Fruit fly (Drosophila melanogaster) whole organism, embryonic: Measurements from ENCODE around the gene smg.

Experiments used
- CG1024 ChIP-seq: fragments of 200-800 bp; sonication (Bioruptor generic); IDR thresholded peaks from 2 replicates; pipeline ENCODE4 v1.3.6; 2022; ENCODE audit warnings: missing biosample characterization, missing genetic modification characterization
- CG11696 ChIP-seq: fragments of 200-800 bp; sonication (Bioruptor generic); IDR thresholded peaks from 2 replicates; pipeline ENCODE4 v1.3.6; 2022; ENCODE audit warnings: missing biosample characterization, missing genetic modification characterization
- CG12155 ChIP-seq: fragments of 200-800 bp; sonication (Bioruptor generic); optimal IDR thresholded peaks from 3 replicates; lab custom pipeline; 2016; ENCODE audit warnings: missing biosample characterization, missing genetic modification characterization
- CG12942 ChIP-seq: fragments of 200-800 bp; sonication (Bioruptor generic); optimal IDR thresholded peaks from 3 replicates; lab custom pipeline; 2016; ENCODE audit warnings: missing biosample characterization, missing genetic modification characterization
- CG13424 ChIP-seq: fragments of 200-800 bp; sonication (Bioruptor generic); optimal IDR thresholded peaks from 2 replicates; lab custom pipeline; 2019; ENCODE audit warnings: missing biosample characterization, mild to moderate bottlenecking, missing genetic modification characterization, moderate library complexity
- CG17359 ChIP-seq: fragments of 200-800 bp; sonication (Bioruptor generic); optimal IDR thresholded peaks from 3 replicates; lab custom pipeline; 2018; ENCODE audit warnings: missing biosample characterization, mild to moderate bottlenecking, missing genetic modification characterization, moderate library complexity
- CG17361 ChIP-seq: fragments of 200-800 bp; sonication (Bioruptor generic); IDR thresholded peaks from 3 replicates; pipeline ENCODE4 v1.3.6; 2022; ENCODE audit warnings: missing biosample characterization, missing genetic modification characterization
- CG17829 ChIP-seq: fragments of 200-800 bp; optimal IDR thresholded peaks from 2 replicates; lab custom pipeline; 2019; ENCODE audit warnings: missing biosample characterization, mild to moderate bottlenecking, missing genetic modification characterization, moderate library complexity
- CG17912 ChIP-seq: fragments of 200-800 bp; sonication (Bioruptor generic); optimal IDR thresholded peaks from 2 replicates; lab custom pipeline; 2018; ENCODE audit warnings: missing biosample characterization, mild to moderate bottlenecking, missing genetic modification characterization
- CG2120 ChIP-seq: fragments of 200-800 bp; sonication (Bioruptor generic); optimal IDR thresholded peaks from 3 replicates; lab custom pipeline; 2016; ENCODE audit warnings: missing biosample characterization, missing genetic modification characterization
- CG31441 ChIP-seq: fragments of 200-800 bp; sonication (Bioruptor generic); IDR thresholded peaks from 2 replicates; pipeline ENCODE4 v1.3.6; 2022; ENCODE audit warnings: missing biosample characterization, missing genetic modification characterization
- CG3281 ChIP-seq: fragments of 200-800 bp; sonication (Bioruptor generic); optimal IDR thresholded peaks from 3 replicates; lab custom pipeline; 2017; ENCODE audit warnings: missing biosample characterization, mild to moderate bottlenecking, missing genetic modification characterization
- CG42726 ChIP-seq: fragments of 200-800 bp; sonication (Bioruptor generic); IDR thresholded peaks from 2 replicates; pipeline ENCODE4 v1.3.6; 2022; ENCODE audit warnings: missing biosample characterization, missing genetic modification characterization; ENCODE audit not compliant: partially characterized antibody
- CG43689 ChIP-seq: fragments of 200-800 bp; sonication (Bioruptor generic); IDR thresholded peaks from 2 replicates; pipeline ENCODE4 v1.3.6; 2022; ENCODE audit warnings: missing biosample characterization, missing genetic modification characterization
- CG4617 ChIP-seq: fragments of 200-800 bp; sonication (Bioruptor generic); optimal IDR thresholded peaks from 3 replicates; lab custom pipeline; 2016; ENCODE audit warnings: missing biosample characterization, missing genetic modification characterization, borderline replicate concordance
- CG8478 ChIP-seq: fragments of >200 bp; optimal IDR thresholded peaks from 2 replicates; lab custom pipeline; 2018
- CG9437 ChIP-seq: fragments of 200-800 bp; sonication (Bioruptor generic); optimal IDR thresholded peaks from 2 replicates; lab custom pipeline; 2018; ENCODE audit warnings: missing biosample characterization, mild to moderate bottlenecking, missing genetic modification characterization
- Drgx ChIP-seq: fragments of 200-800 bp; sonication (Bioruptor generic); IDR thresholded peaks from 2 replicates; pipeline ENCODE4 v1.3.6; 2022; ENCODE audit warnings: missing biosample characterization, missing genetic modification characterization
- Fer2 ChIP-seq: fragments of 200-800 bp; sonication (Bioruptor generic); optimal IDR thresholded peaks from 2 replicates; lab custom pipeline; 2018; ENCODE audit warnings: missing biosample characterization, mild to moderate bottlenecking, missing genetic modification characterization, moderate library complexity
- HHEX ChIP-seq: fragments of 200-800 bp; sonication (Bioruptor generic); optimal IDR thresholded peaks from 3 replicates; lab custom pipeline; 2017; ENCODE audit warnings: missing biosample characterization, mild to moderate bottlenecking, missing genetic modification characterization, missing genetic modification reagents
- Neu2 ChIP-seq: fragments of 200-800 bp; sonication (Bioruptor generic); optimal IDR thresholded peaks from 3 replicates; lab custom pipeline; 2016; ENCODE audit warnings: missing biosample characterization, missing genetic modification characterization, borderline replicate concordance
- Poxn ChIP-seq: fragments of 200-800 bp; sonication (Bioruptor generic); IDR thresholded peaks from 2 replicates; pipeline ENCODE4 v1.3.6; 2022; ENCODE audit warnings: missing biosample characterization, missing genetic modification characterization
- Side ChIP-seq: fragments of 200-800 bp; sonication (Bioruptor generic); optimal IDR thresholded peaks from 2 replicates; lab custom pipeline; 2016; ENCODE audit warnings: missing biosample characterization, missing genetic modification characterization
- Sox100B ChIP-seq: fragments of 200-800 bp; sonication (Bioruptor generic); optimal IDR thresholded peaks from 3 replicates; lab custom pipeline; 2018; ENCODE audit warnings: missing biosample characterization, mild to moderate bottlenecking, missing genetic modification characterization
- Spps ChIP-seq: fragments of 200-800 bp; sonication (Bioruptor generic); optimal IDR thresholded peaks from 2 replicates; lab custom pipeline; 2018; ENCODE audit warnings: missing biosample characterization, mild to moderate bottlenecking, missing genetic modification characterization
- Xbp1 ChIP-seq: fragments of 200-800 bp; sonication (Bioruptor generic); optimal IDR thresholded peaks from 3 replicates; lab custom pipeline; 2016; ENCODE audit warnings: missing biosample characterization, mild to moderate bottlenecking, missing genetic modification characterization
- al ChIP-seq: fragments of 200-800 bp; sonication (Bioruptor generic); IDR thresholded peaks from 2 replicates; pipeline ENCODE4 v1.3.6; 2022; ENCODE audit warnings: missing biosample characterization, missing genetic modification characterization
- bcd ChIP-seq: fragments of 200-800 bp; sonication (Bioruptor generic); optimal IDR thresholded peaks from 2 replicates; lab custom pipeline; 2017; ENCODE audit warnings: missing biosample characterization, mild to moderate bottlenecking, missing genetic modification characterization
- bowl ChIP-seq: fragments of 200-800 bp; sonication (Bioruptor generic); IDR thresholded peaks from 2 replicates; pipeline ENCODE4 v1.3.6; 2022; ENCODE audit warnings: missing biosample characterization, missing genetic modification characterization
- cg ChIP-seq: fragments of 200-800 bp; sonication (Bioruptor generic); optimal IDR thresholded peaks from 3 replicates; lab custom pipeline; 2019; ENCODE audit warnings: missing biosample characterization, mild to moderate bottlenecking, missing genetic modification characterization, moderate library complexity
- dimm ChIP-seq: fragments of 200-800 bp; sonication (Bioruptor generic); IDR thresholded peaks from 2 replicates; pipeline ENCODE4 v1.3.6; 2022; ENCODE audit warnings: missing biosample characterization, missing genetic modification characterization
- disco-r ChIP-seq: fragments of 200-800 bp; sonication (Bioruptor generic); optimal IDR thresholded peaks from 2 replicates; lab custom pipeline; 2016; ENCODE audit warnings: missing biosample characterization, missing genetic modification characterization
- dmrt99B ChIP-seq: fragments of 200-800 bp; sonication (Bioruptor generic); optimal IDR thresholded peaks from 2 replicates; lab custom pipeline; 2018; ENCODE audit warnings: missing biosample characterization, mild to moderate bottlenecking, missing genetic modification characterization, moderate library complexity
- emc ChIP-seq: fragments of 200-800 bp; sonication (Bioruptor generic); optimal IDR thresholded peaks from 2 replicates; lab custom pipeline; 2016; ENCODE audit warnings: missing biosample characterization, missing genetic modification characterization
- fu2 ChIP-seq: fragments of 200-800 bp; sonication (Bioruptor generic); optimal IDR thresholded peaks from 2 replicates; lab custom pipeline; 2016; ENCODE audit warnings: missing biosample characterization, missing genetic modification characterization
- insv ChIP-seq, 2 experiments: fragments of 200-800 bp; sonication (Bioruptor generic); optimal IDR thresholded peaks; 3 replicates each; lab custom pipeline; 2016 to 2018; ENCODE audit warnings: missing biosample characterization in 2 of 2, missing genetic modification characterization in 2 of 2
- jing ChIP-seq: fragments of 200-800 bp; sonication (Bioruptor generic); optimal IDR thresholded peaks from 2 replicates; lab custom pipeline; 2018; ENCODE audit warnings: missing biosample characterization, mild to moderate bottlenecking, missing genetic modification characterization
- jumu ChIP-seq: fragments of 200-800 bp; sonication (Bioruptor generic); optimal IDR thresholded peaks from 3 replicates; lab custom pipeline; 2016; ENCODE audit warnings: missing biosample characterization, missing genetic modification characterization
- luna ChIP-seq: fragments of 200-800 bp; sonication (Bioruptor generic); optimal IDR thresholded peaks from 2 replicates; lab custom pipeline; 2016; ENCODE audit warnings: missing biosample characterization, missing genetic modification characterization
- mirr ChIP-seq: fragments of 200-800 bp; sonication (Bioruptor generic); optimal IDR thresholded peaks from 3 replicates; lab custom pipeline; 2018; ENCODE audit warnings: missing biosample characterization, mild to moderate bottlenecking, missing genetic modification characterization
- nau ChIP-seq: fragments of 200-800 bp; sonication (Bioruptor generic); optimal IDR thresholded peaks from 3 replicates; lab custom pipeline; 2017; ENCODE audit warnings: missing biosample characterization, mild to moderate bottlenecking, missing genetic modification characterization, missing genetic modification reagents
- prd ChIP-seq, 3 experiments: fragments of >200 bp in 2 of 3; fragments of 200-800 bp in 1 of 3; sonication (Bioruptor generic) in 1 of 3; optimal IDR thresholded peaks in 2 of 3; IDR thresholded peaks in 1 of 3; 2 replicates in 2 of 3; 3 replicates in 1 of 3; pipeline versions ENCODE4 v1.3.6 to Lab custom; 2017 to 2022; ENCODE audit warnings: missing biosample characterization in 1 of 3, missing genetic modification characterization in 1 of 3
- ro ChIP-seq: fragments of 200-800 bp; sonication (Bioruptor generic); IDR thresholded peaks from 2 replicates; pipeline ENCODE4 v1.3.6; 2022; ENCODE audit warnings: missing biosample characterization, missing genetic modification characterization
- so ChIP-seq: fragments of 200-800 bp; sonication (Bioruptor generic); IDR thresholded peaks from 3 replicates; pipeline ENCODE4 v1.3.6; 2022; ENCODE audit warnings: missing biosample characterization, missing genetic modification characterization
- sr ChIP-seq: fragments of 200-800 bp; sonication (Bioruptor generic); IDR thresholded peaks from 3 replicates; pipeline ENCODE4 v1.3.6; 2022; ENCODE audit warnings: missing biosample characterization, missing genetic modification characterization
- tio ChIP-seq: fragments of 200-800 bp; sonication (Bioruptor generic); optimal IDR thresholded peaks from 2 replicates; lab custom pipeline; 2017; ENCODE audit warnings: missing biosample characterization, missing genetic modification characterization, inconsistent platforms
- ttk ChIP-seq: fragments of 200-800 bp; sonication (Bioruptor generic); IDR thresholded peaks from 2 replicates; pipeline ENCODE4 v2.1.2; 2022; ENCODE audit warnings: missing biosample characterization, missing genetic modification characterization

The smg gene

dm6 chr3L:8996899-8997685 is 697 bp downstream of the smg start (continued):
- TF ChIP-seq CG8478 (lab: Kevin White, UChicago), result no peak
- TF ChIP-seq tio, result no peak
- TF ChIP-seq Spps (tag; lab: Kevin White, UChicago), result no peak
- no peak for TF ChIP-seq insv (GFP tag; optimal IDR thresholded peaks at IDR 0.05; lab: Kevin White, UChicago)
- no peak for TF ChIP-seq disco-r (GFP tag; lab: Kevin White, UChicago)

dm6 chr3L:8996173-8996767 is 1.5 kb downstream of the smg start:
- peak; percentile 13 for TF ChIP-seq CG4617
- no peak for TF ChIP-seq Poxn (GFP tag; lab: Robert Waterston, UW)
- TF ChIP-seq Side (GFP tag; lab: Kevin White, UChicago), result peak; percentile 29
- peak; percentile 36 for TF ChIP-seq jumu (GFP tag; lab: Kevin White, UChicago)
- no peak for TF ChIP-seq Neu2 (GFP tag; lab: Kevin White, UChicago)
- peak; percentile 50; the same call in 1 of the 2 replicates for TF ChIP-seq CG11696
- TF ChIP-seq CG17829 (tag; lab: Kevin White, UChicago), result peak; percentile 68
- no peak for TF ChIP-seq CG3281 (GFP tag; lab: Kevin White, UChicago)
- peak; percentile 49 for TF ChIP-seq HHEX (GFP tag; lab: Kevin White, UChicago)
- no peak for TF ChIP-seq Fer2 (tag; lab: Kevin White, UChicago)
- TF ChIP-seq cg, result peak; percentile 25
- peak; percentile 51; the same call in 1 of the 2 replicates for TF ChIP-seq dimm (GFP tag; lab: Robert Waterston, UW)
- TF ChIP-seq CG9437 (GFP tag; lab: Kevin White, UChicago), result peak; percentile 13
- TF ChIP-seq CG42726 (GFP tag; lab: Robert Waterston, UW), result no peak
- peak; percentile 24 for TF ChIP-seq fu2
- peak; percentile 53 for TF ChIP-seq CG1024 (GFP tag; lab: Robert Waterston, UW)
- no peak for TF ChIP-seq CG43689 (GFP tag; lab: Robert Waterston, UW)
- TF ChIP-seq CG12942 (GFP tag; lab: Kevin White, UChicago), result peak; percentile 41
- peak; percentile 60 for TF ChIP-seq CG13424 (tag; lab: Kevin White, UChicago)
- TF ChIP-seq CG17359 (tag; lab: Kevin White, UChicago), result peak; percentile 84
- peak; percentile 75 for TF ChIP-seq ttk (GFP tag; lab: Robert Waterston, UW)
- TF ChIP-seq so (GFP tag; lab: Robert Waterston, UW), result peak; percentile 65; the same call in 2 of the 3 replicates
- peak; percentile 90 for TF ChIP-seq Drgx (GFP tag; lab: Robert Waterston, UW)
- TF ChIP-seq CG17912, result no peak
- TF ChIP-seq Sox100B (GFP tag; lab: Kevin White, UChicago), result no peak
- TF ChIP-seq Xbp1 (GFP tag; lab: Kevin White, UChicago), result peak; percentile 70
- TF ChIP-seq CG2120 (GFP tag; lab: Kevin White, UChicago), result peak; percentile 72
- no peak for TF ChIP-seq nau (GFP tag; lab: Kevin White, UChicago)
- peak; percentile 38 for TF ChIP-seq bcd
- TF ChIP-seq al (GFP tag; lab: Robert Waterston, UW), result peak; percentile 47; the same call in 1 of the 2 replicates
- TF ChIP-seq dmrt99B (tag; lab: Kevin White, UChicago), result no peak
- TF ChIP-seq CG17361, result peak; percentile 65
- no peak; the same call in 1 of the 2 replicates for TF ChIP-seq CG31441 (GFP tag; lab: Robert Waterston, UW)
- TF ChIP-seq sr (GFP tag; lab: Robert Waterston, UW), result no peak
- no peak for TF ChIP-seq prd (optimal IDR thresholded peaks at IDR 0.05; lab: Kevin White, UChicago)
- TF ChIP-seq prd (GFP tag; IDR thresholded peaks at IDR 0.05; lab: Robert Waterston, UW), result peak; percentile 78
- no peak for TF ChIP-seq mirr (GFP tag; lab: Kevin White, UChicago)
- peak; percentile 43 for TF ChIP-seq CG12155 (GFP tag; lab: Kevin White, UChicago)
- TF ChIP-seq ro (GFP tag; lab: Robert Waterston, UW), result no peak
- TF ChIP-seq jing (GFP tag; lab: Kevin White, UChicago), result peak; percentile 50
- TF ChIP-seq luna, result no peak
- peak; percentile 25 for TF ChIP-seq emc (GFP tag; lab: Kevin White, UChicago)
- TF ChIP-seq bowl, result peak; percentile 45; the same call in 1 of the 2 replicates
